Worm (Caenorhabditis elegans) whole organism, late embryonic: ENCODE results near the gene clec-167.

Experiments used
- C38D4.7 ChIP-seq: fragments of 200-800 bp; sonication (Bioruptor generic); optimal IDR thresholded peaks from 2 replicates; lab custom pipeline; 2018; ENCODE audit warnings: mild to moderate bottlenecking, missing genetic modification characterization, moderate library complexity, missing compliant biosample characterization
- F13H6.1 ChIP-seq: sonication (generic microtip); optimal IDR thresholded peaks from 2 replicates; lab custom pipeline; 2016; ENCODE audit warnings: missing genetic modification characterization, missing compliant biosample characterization
- Y22D7AL.16 ChIP-seq: sonication (generic microtip); optimal IDR thresholded peaks from 2 replicates; lab custom pipeline; 2016; ENCODE audit warnings: missing genetic modification characterization, missing compliant biosample characterization
- ahr-1 ChIP-seq: sonication (generic microtip); optimal IDR thresholded peaks from 2 replicates; lab custom pipeline; 2016; ENCODE audit warnings: missing genetic modification characterization, missing compliant biosample characterization
- ceh-18 ChIP-seq: sonication (generic microtip); optimal IDR thresholded peaks from 2 replicates; lab custom pipeline; 2016; ENCODE audit warnings: missing genetic modification characterization, missing compliant biosample characterization
- ceh-2 ChIP-seq: sonication (generic microtip); optimal IDR thresholded peaks from 2 replicates; lab custom pipeline; 2016; ENCODE audit warnings: missing genotype, missing genetic modification characterization, missing compliant biosample characterization
- ceh-31 ChIP-seq: sonication (generic microtip); optimal IDR thresholded peaks from 2 replicates; lab custom pipeline; 2016; ENCODE audit warnings: missing genetic modification characterization, missing compliant biosample characterization
- ceh-34 ChIP-seq: sonication (generic microtip); optimal IDR thresholded peaks from 2 replicates; lab custom pipeline; 2016; ENCODE audit warnings: mild to moderate bottlenecking, missing genetic modification characterization, missing compliant biosample characterization
- ceh-48 ChIP-seq: sonication (generic microtip); optimal IDR thresholded peaks from 2 replicates; lab custom pipeline; 2016; ENCODE audit warnings: missing genetic modification characterization, inconsistent platforms, missing compliant biosample characterization
- ceh-9 ChIP-seq: sonication (generic microtip); optimal IDR thresholded peaks from 2 replicates; lab custom pipeline; 2016; ENCODE audit warnings: mild to moderate bottlenecking, missing genetic modification characterization, inconsistent platforms, missing compliant biosample characterization
- dmd-4 ChIP-seq: sonication (generic microtip); optimal IDR thresholded peaks from 2 replicates; lab custom pipeline; 2016; ENCODE audit warnings: borderline replicate concordance, missing genetic modification characterization, missing compliant biosample characterization
- dve-1 ChIP-seq: sonication (generic microtip); optimal IDR thresholded peaks from 2 replicates; lab custom pipeline; 2017; ENCODE audit warnings: antibody characterized with exemption, mild to moderate bottlenecking, missing genetic modification characterization, missing compliant biosample characterization
- elt-2 ChIP-seq: sonication (generic microtip); optimal IDR thresholded peaks from 2 replicates; lab custom pipeline; 2016; ENCODE audit warnings: missing genetic modification reagents, missing genetic modification characterization, missing compliant biosample characterization
- elt-4 ChIP-seq: sonication (generic microtip); optimal IDR thresholded peaks from 2 replicates; lab custom pipeline; 2016; ENCODE audit warnings: missing genetic modification characterization, missing compliant biosample characterization
- eyg-1 ChIP-seq: sonication (generic microtip); optimal IDR thresholded peaks from 2 replicates; lab custom pipeline; 2016; ENCODE audit warnings: missing genotype, missing genetic modification characterization, missing compliant biosample characterization
- fax-1 ChIP-seq: sonication (generic microtip); optimal IDR thresholded peaks from 2 replicates; lab custom pipeline; 2016; ENCODE audit warnings: missing genotype, missing genetic modification characterization, missing compliant biosample characterization
- fkh-6 ChIP-seq: sonication (generic microtip); optimal IDR thresholded peaks from 2 replicates; lab custom pipeline; 2016; ENCODE audit warnings: missing genetic modification characterization, missing compliant biosample characterization
- gmeb-2 ChIP-seq: sonication (generic microtip); optimal IDR thresholded peaks from 2 replicates; lab custom pipeline; 2016; ENCODE audit warnings: missing genetic modification characterization, inconsistent platforms, missing compliant biosample characterization
- lim-6 ChIP-seq: sonication (generic microtip); optimal IDR thresholded peaks from 2 replicates; lab custom pipeline; 2016; ENCODE audit warnings: missing genetic modification characterization, missing compliant biosample characterization
- lin-11 ChIP-seq: fragments of 200-800 bp; sonication (Bioruptor generic); optimal IDR thresholded peaks from 2 replicates; lab custom pipeline; 2018; ENCODE audit warnings: mild to moderate bottlenecking, missing genetic modification characterization, missing compliant biosample characterization
- madf-2 ChIP-seq: sonication (generic microtip); optimal IDR thresholded peaks from 2 replicates; lab custom pipeline; 2017; ENCODE audit warnings: missing genetic modification characterization, missing compliant biosample characterization
- nhr-11 ChIP-seq: fragments of 150-350 bp; optimal IDR thresholded peaks from 2 replicates; lab custom pipeline; 2014; ENCODE audit warnings: missing biosample characterization, missing genetic modification characterization
- nhr-232 ChIP-seq: sonication (generic microtip); optimal IDR thresholded peaks from 2 replicates; lab custom pipeline; 2016; ENCODE audit warnings: missing genetic modification characterization, missing compliant biosample characterization
- odd-2 ChIP-seq: sonication (generic microtip); optimal IDR thresholded peaks from 2 replicates; lab custom pipeline; 2017; ENCODE audit warnings: antibody characterized with exemption, mild to moderate bottlenecking, missing genetic modification characterization, missing compliant biosample characterization
- pat-9 ChIP-seq: fragments of 200-800 bp; sonication (Bioruptor generic); optimal IDR thresholded peaks from 2 replicates; lab custom pipeline; 2018; ENCODE audit warnings: mild to moderate bottlenecking, missing genetic modification characterization, moderate library complexity, missing compliant biosample characterization
- pax-1 ChIP-seq: fragments of 150-350 bp; optimal IDR thresholded peaks from 2 replicates; lab custom pipeline; 2014; ENCODE audit warnings: missing biosample characterization, missing genetic modification characterization
- pqm-1 ChIP-seq: sonication (generic microtip); optimal IDR thresholded peaks from 2 replicates; lab custom pipeline; 2016; ENCODE audit warnings: missing genetic modification characterization, missing compliant biosample characterization
- pros-1 ChIP-seq: fragments of 150-350 bp; optimal IDR thresholded peaks from 2 replicates; lab custom pipeline; 2014; ENCODE audit warnings: missing biosample characterization, missing genetic modification reagents, missing genetic modification characterization
- rnt-1 ChIP-seq: sonication (generic microtip); optimal IDR thresholded peaks from 2 replicates; lab custom pipeline; 2016; ENCODE audit warnings: missing genetic modification characterization, missing compliant biosample characterization
- sox-4 ChIP-seq: sonication (generic microtip); optimal IDR thresholded peaks from 2 replicates; lab custom pipeline; 2017; ENCODE audit warnings: mild to moderate bottlenecking, missing genetic modification characterization, inconsistent platforms, missing compliant biosample characterization
- syd-9 ChIP-seq: sonication (generic microtip); optimal IDR thresholded peaks from 2 replicates; lab custom pipeline; 2016; ENCODE audit warnings: mild to moderate bottlenecking, missing genetic modification characterization, moderate library complexity, missing compliant biosample characterization
- tbx-7 ChIP-seq: sonication (generic microtip); optimal IDR thresholded peaks from 2 replicates; lab custom pipeline; 2016; ENCODE audit warnings: missing genotype, missing genetic modification characterization, missing compliant biosample characterization
- unc-42 ChIP-seq: sonication (generic microtip); optimal IDR thresholded peaks from 2 replicates; lab custom pipeline; 2016; ENCODE audit warnings: missing genotype, missing genetic modification characterization, missing compliant biosample characterization
- unc-55 ChIP-seq: sonication (generic microtip); optimal IDR thresholded peaks from 2 replicates; lab custom pipeline; 2017; ENCODE audit warnings: missing biosample characterization, missing genetic modification reagents, missing genetic modification characterization
- zip-5 ChIP-seq: sonication (generic microtip); optimal IDR thresholded peaks from 2 replicates; lab custom pipeline; 2016; ENCODE audit warnings: missing genetic modification characterization, missing compliant biosample characterization

Gene clec-167

DNA sequence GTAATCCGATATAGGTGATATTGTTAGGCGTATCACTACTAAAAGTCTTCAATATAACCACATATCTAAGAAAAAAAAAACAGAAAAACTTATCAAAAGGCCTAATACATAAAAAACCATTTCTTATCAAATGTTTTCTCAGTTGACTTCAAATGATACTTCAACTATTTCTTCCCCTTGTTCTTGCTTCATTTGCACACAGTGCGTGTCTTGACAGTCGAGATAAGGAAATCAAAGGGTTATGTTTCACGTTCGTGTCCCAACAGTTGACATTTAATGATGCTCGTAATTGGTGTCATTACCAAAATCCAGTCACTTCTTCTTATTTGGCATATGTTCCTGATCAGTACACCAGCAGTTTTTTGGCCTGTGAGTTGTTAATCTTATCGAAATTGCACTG, 11.2 kb upstream of the clec-167 start, which contains the start of gene clec-170:
TSS of gene clec-170 (plus strand) at position 143 of the 400 bp plus-strand sequence.
- TF ChIP-seq elt-2 (tag; lab: Kevin White, UChicago) (peak; percentile 18), pqm-1 (no peak), lim-6 (no peak)

ce11 chrIV:1266138-1266537, 10.6 kb upstream of the clec-167 start:
- TF ChIP-seq fkh-6 (tag; lab: Kevin White, UChicago): no peak
- no peak for TF ChIP-seq ceh-31 (tag; lab: Kevin White, UChicago)
- TF ChIP-seq elt-2 (tag; lab: Kevin White, UChicago): peak; percentile 2

DNA sequence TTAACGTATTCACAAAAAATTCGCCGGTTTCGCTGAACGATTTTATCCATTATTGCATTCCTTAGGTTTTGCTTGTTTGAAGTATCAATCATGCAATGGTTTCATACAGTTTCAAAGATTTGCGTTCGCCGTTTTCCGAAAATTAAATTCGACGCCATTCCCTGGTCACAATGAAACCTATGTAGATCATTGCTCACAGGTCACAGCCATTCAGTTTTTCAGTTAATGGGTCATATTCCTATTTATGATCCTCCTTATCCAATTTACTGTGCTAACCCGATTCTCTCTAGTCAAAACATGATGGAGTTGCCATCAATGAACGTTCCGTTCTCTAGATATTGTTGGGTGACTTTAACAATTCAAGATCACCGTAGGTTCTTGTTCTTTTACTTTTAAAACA, 9.4 kb upstream of the clec-167 start, which contains the start of gene F38A1.13:
TSS of gene F38A1.13 (plus strand) at position 301 of the 400 bp plus-strand sequence.
- TF ChIP-seq pat-9 (no peak), eyg-1 (no peak), C38D4.7 (GFP tag; lab: Kevin White, UChicago) (no peak), unc-42 (no peak)

DNA sequence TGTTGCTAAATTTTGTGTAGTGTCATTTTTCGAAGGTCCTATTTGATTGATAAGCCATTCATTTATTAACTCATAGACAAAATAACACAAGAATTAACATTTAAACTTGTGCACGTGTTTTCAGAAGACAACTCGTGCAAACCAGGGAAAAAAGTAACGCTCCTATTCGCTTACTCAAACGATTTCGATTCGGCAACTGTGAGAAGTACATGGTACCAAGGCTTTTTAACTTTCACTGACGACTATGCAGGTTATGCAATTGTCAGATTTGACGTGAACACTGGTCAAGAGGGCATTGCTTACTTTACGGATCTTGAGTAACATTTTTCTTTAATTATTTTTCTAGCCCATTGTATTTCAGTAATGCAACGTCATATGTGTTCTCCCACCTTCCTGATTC, 6.4 kb upstream of the clec-167 start:
- TF ChIP-seq ceh-2 (tag; lab: Kevin White, UChicago) (no peak), ceh-31 (tag; lab: Kevin White, UChicago) (no peak), lim-6 (no peak), tbx-7 (tag; lab: Kevin White, UChicago) (no peak), ahr-1 (no peak), eyg-1 (no peak), gmeb-2 (no peak), nhr-232 (no peak), rnt-1 (tag; lab: Kevin White, UChicago) (no peak), syd-9 (tag; lab: Kevin White, UChicago) (no peak), madf-2 (tag; lab: Kevin White, UChicago) (no peak), ceh-48 (tag; lab: Kevin White, UChicago) (no peak), fax-1 (no peak), dve-1 (tag; lab: Kevin White, UChicago) (no peak)

- TF ChIP-seq lim-6 (no peak), pros-1 (tag; lab: Kevin White, UChicago) (no peak), lin-11 (tag; lab: Kevin White, UChicago) (no peak)
Measured at ce11 chrIV:1261024-1261423, 5.5 kb upstream of the clec-167 start, which contains the start of gene clec-169. Gene clec-169 (plus strand): TSS chrIV:1261324.

DNA sequence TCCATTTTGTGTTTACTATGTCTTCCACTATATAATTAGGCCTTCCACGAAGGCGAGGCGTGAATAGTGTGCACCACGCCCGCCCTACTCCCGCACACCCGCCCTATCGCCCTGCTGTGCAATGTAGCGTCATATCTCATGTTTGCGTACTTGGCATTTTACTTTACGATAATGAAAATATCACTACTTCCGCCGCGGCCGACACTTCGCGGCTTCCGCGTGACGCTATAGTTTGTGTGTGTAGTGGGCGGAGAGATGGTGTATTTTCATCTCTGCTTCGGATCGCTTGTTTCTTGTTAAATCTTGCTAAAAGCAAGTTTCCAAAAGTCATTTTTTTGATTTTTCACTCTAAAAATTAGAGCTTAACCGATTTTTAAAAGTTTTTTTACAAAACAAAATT, 4.9 kb upstream of the clec-167 start:
- TF ChIP-seq Y22D7AL.16 (tag; lab: Kevin White, UChicago): no peak
- TF ChIP-seq ceh-18 (tag; lab: Kevin White, UChicago): no peak
- no peak for TF ChIP-seq rnt-1 (tag; lab: Kevin White, UChicago)
- no peak for TF ChIP-seq elt-4 (tag; lab: Kevin White, UChicago)
- no peak for TF ChIP-seq unc-42
- no peak for TF ChIP-seq zip-5 (tag; lab: Kevin White, UChicago)
- TF ChIP-seq ceh-34 (tag; lab: Kevin White, UChicago): no peak
- no peak for TF ChIP-seq odd-2 (tag; lab: Kevin White, UChicago)
- no peak for TF ChIP-seq nhr-11
- no peak for TF ChIP-seq F13H6.1 (tag; lab: Kevin White, UChicago)
- TF ChIP-seq ceh-9 (tag; lab: Kevin White, UChicago): no peak
- TF ChIP-seq dmd-4 (tag; lab: Kevin White, UChicago): no peak
- TF ChIP-seq nhr-232: no peak
- no peak for TF ChIP-seq eyg-1
- TF ChIP-seq sox-4 (tag; lab: Kevin White, UChicago): no peak
- no peak for TF ChIP-seq unc-55
- TF ChIP-seq pax-1: no peak
